Fruit fly (Drosophila melanogaster) whole organism, larva: Measurements from ENCODE around the gene CG44837.
A peak's percentile ranks its signal among the peaks of the same experiment; 100 is the strongest.

Experiments used
- noc ChIP-seq: fragments of 200-800 bp; sonication (Bioruptor generic); optimal IDR thresholded peaks from 3 replicates; lab custom pipeline; 2019; ENCODE audit warnings: missing biosample characterization, mild to moderate bottlenecking, missing genetic modification characterization, moderate library complexity

CG44837 gene

dm6 chr3L:11836575-11837077 is 102.0 kb downstream of the CG44837 start, which contains the start of gene CG43064:
Gene CG43064 (minus strand): TSS chr3L:11836721.
- TF ChIP-seq noc = no peak

DNA sequence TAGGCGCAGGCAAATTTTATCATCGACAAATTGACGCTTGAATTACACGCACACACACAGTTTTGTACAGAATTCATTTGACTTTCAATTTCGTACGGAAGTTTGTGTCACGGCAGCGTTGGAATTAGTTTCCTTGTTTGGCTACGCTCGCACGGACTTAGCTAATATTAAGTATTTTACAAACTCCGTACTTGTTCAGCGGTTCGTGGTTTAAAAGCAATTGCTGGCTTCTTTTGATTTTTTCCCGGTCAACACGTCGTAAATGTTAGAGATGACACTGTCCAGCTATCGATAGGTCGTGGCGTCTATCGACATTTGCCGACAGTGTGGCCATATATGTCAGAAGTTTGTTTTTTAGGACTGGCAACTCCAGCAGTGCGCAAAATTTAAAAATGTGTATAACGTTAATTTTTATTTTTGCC is 105.4 kb downstream of the CG44837 start, which contains the start of gene CycA:
TSS of gene CycA (minus strand) at position 283 of the 422 bp plus-strand sequence.
- TF ChIP-seq noc = no peak

DNA sequence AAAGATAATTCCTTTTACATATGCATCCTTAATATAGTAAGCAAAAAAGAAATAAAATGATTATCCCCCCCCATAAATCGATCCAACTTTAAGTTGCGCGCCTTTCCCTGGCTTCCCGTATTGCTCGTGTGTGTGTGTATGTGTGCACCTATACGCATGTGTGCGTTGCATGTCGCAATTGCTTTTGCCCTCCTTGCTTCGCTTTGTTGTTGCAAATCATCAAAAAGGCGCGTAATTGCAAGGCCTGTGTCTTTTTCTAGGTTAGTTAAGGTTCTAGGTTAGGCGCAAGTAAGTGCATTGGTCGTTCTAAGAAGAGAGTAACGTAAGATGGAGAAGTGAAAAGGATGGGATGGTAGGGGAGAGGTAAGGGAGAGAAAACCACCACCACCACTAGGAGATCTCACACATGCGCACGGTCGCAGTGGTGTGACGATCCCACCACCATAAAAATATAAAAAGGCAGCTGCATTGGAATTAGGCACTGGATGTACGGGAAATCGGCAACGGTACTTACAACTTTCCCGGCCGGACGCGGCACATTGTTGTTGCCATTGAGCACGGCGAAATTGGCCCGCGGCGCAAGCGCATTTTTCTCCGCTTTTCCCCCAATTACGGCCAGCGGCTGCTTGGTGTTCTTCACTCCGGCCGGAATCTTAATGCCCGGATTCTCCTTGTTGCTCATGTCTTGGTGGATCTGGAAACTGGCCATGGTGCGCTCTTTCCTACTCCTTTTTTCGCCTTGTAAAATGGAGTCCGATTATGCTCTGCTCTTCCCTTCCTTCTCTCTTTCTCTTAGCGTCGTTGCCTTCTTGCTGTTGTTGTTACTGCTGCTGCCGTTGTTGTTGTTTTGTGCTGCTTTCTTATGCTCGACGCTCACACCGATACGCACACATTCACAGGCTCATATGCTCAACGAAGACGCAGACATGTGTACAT is 106.0 kb downstream of the CG44837 start:
- TF ChIP-seq noc = no peak

dm6 chr3L:11831199-11831598 is 107.5 kb downstream of the CG44837 start:
- TF ChIP-seq noc = no peak

DNA sequence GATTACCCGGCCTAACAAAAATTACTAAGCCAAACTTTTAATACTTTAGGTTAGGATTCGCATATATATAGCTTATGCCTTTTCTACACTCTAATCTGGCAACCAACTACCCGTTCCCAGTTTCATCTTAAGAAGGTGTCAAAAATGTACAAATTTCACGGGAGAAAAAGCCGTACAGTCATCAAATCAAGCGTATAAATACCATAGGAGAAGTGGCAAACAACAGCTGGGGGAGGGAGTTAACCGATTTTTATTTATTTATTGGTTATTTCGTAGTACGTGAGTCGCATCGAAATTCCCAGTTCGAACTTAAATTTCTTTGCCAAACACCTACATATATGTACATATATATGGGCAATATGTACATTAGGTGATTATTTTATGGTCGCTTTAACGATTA is 109.9 kb downstream of the CG44837 start, which contains the start of gene CG7264:
TSS of gene CG7264 (plus strand) at position 301 of the 400 bp plus-strand sequence.
- no peak for TF ChIP-seq noc

- TF ChIP-seq noc = no peak
Measured at dm6 chr3L:11825560-11826153, 113.0 kb downstream of the CG44837 start, which contains the start of gene CG32095. Gene CG32095 (minus strand): TSS chr3L:11825732.

- no peak for TF ChIP-seq noc
Measured at dm6 chr3L:11822446-11823334, 116.0 kb downstream of the CG44837 start, which contains the start of gene RpL10Ab. Gene RpL10Ab (plus strand): TSS chr3L:11822851.

dm6 chr3L:11821723-11822445 is 116.8 kb downstream of the CG44837 start, which contains the start of the genes CG11597 and CG5946:
Gene CG11597 (minus strand): TSS chr3L:11822275.
Gene CG5946 (minus strand): TSS chr3L:11822275.
- TF ChIP-seq noc = no peak

DNA sequence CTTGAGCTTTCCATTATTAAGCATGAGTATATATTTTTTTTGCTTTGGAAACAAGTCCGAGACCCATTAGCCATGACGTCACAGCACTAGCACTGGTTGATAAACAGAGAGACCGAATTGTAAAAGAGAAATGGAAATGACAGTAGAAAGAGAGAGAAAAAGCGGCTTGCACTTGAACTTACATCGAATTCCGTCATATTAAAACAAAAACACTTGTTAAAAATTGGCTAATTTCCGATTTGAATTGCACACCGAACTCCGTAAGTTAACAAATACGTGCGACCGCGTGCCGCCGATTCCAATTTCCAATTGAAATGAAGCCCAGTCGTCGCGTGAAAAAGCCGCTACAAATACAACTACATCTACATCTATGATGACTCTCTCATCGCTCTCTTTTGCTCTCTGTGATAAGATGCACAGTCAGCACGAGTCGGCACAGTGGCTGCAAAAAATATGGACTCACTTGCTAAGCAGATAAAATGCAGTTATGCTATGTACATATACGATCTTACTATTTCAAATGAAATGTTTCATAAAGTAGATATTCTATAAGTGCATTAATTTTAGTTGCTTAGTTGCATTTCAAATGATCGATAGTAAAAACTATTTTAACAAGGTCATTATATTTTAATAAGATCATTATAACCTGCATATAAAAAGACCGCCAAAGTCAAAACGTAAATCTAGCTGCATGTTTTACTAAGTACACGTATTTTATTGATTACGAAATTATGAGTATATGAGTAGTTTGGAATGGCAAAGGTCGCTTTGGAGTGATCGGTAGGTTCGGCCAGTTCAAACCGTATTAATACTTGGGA is 118.8 kb downstream of the CG44837 start:
- peak; percentile 55 for TF ChIP-seq noc

- TF ChIP-seq noc = no peak
Measured at dm6 chr3L:11816641-11817040, 122.0 kb downstream of the CG44837 start.

- TF ChIP-seq noc = no peak
Measured at dm6 chr3L:11815220-11815797, 123.4 kb downstream of the CG44837 start, which contains the start of gene CG14130. Gene CG14130 (plus strand): TSS chr3L:11815444.

- TF ChIP-seq noc = no peak
Measured at dm6 chr3L:11814655-11815054, 124.0 kb downstream of the CG44837 start, which contains the start of gene Cubn2. Gene Cubn2 (minus strand): TSS chr3L:11814755.

- TF ChIP-seq noc = no peak
Measured at dm6 chr3L:11801622-11802021, 137.1 kb downstream of the CG44837 start.

- no peak for TF ChIP-seq noc
Measured at dm6 chr3L:11800761-11801160, 137.9 kb downstream of the CG44837 start, which contains the start of gene Gcat. Gene Gcat (minus strand): TSS chr3L:11800861.
